Worm (Caenorhabditis elegans) whole organism, late embryonic: ENCODE data around the gene nep-21.

Experiments used
- Y22D7AL.16 ChIP-seq: sonication (generic microtip); optimal IDR thresholded peaks from 2 replicates; lab custom pipeline; 2016; ENCODE audit warnings: missing genetic modification characterization, missing compliant biosample characterization
- ama-1 ChIP-seq: fragments of 150-350 bp; optimal IDR thresholded peaks from 2 replicates; lab custom pipeline; 2014
- ceh-18 ChIP-seq: sonication (generic microtip); optimal IDR thresholded peaks from 2 replicates; lab custom pipeline; 2016; ENCODE audit warnings: missing genetic modification characterization, missing compliant biosample characterization
- ceh-22 ChIP-seq: sonication (generic microtip); optimal IDR thresholded peaks from 2 replicates; lab custom pipeline; 2017; ENCODE audit warnings: missing biosample characterization, missing genetic modification characterization
- ceh-24 ChIP-seq: sonication (generic microtip); optimal IDR thresholded peaks from 2 replicates; lab custom pipeline; 2016; ENCODE audit warnings: mild to moderate bottlenecking, missing genetic modification characterization, missing compliant biosample characterization
- ceh-34 ChIP-seq: sonication (generic microtip); optimal IDR thresholded peaks from 2 replicates; lab custom pipeline; 2016; ENCODE audit warnings: mild to moderate bottlenecking, missing genetic modification characterization, missing compliant biosample characterization
- ceh-45 ChIP-seq: fragments of 200-800 bp; sonication (Bioruptor generic); IDR thresholded peaks from 2 replicates; pipeline ENCODE4 v1.3.6; 2022; ENCODE audit warnings: missing genetic modification reagents, missing genetic modification characterization, missing compliant biosample characterization
- ceh-6 ChIP-seq: fragments of 200-800 bp; sonication (Bioruptor generic); optimal IDR thresholded peaks from 2 replicates; lab custom pipeline; 2018; ENCODE audit warnings: mild to moderate bottlenecking, missing genetic modification characterization, missing compliant biosample characterization
- elt-2 ChIP-seq: sonication (generic microtip); optimal IDR thresholded peaks from 2 replicates; lab custom pipeline; 2016; ENCODE audit warnings: missing genetic modification reagents, missing genetic modification characterization, missing compliant biosample characterization
- ets-4 ChIP-seq: sonication (generic microtip); optimal IDR thresholded peaks from 2 replicates; lab custom pipeline; 2016; ENCODE audit warnings: missing genetic modification characterization, missing compliant biosample characterization
- eyg-1 ChIP-seq: sonication (generic microtip); optimal IDR thresholded peaks from 2 replicates; lab custom pipeline; 2016; ENCODE audit warnings: missing genotype, missing genetic modification characterization, missing compliant biosample characterization
- odd-2 ChIP-seq: sonication (generic microtip); optimal IDR thresholded peaks from 2 replicates; lab custom pipeline; 2017; ENCODE audit warnings: antibody characterized with exemption, mild to moderate bottlenecking, missing genetic modification characterization, missing compliant biosample characterization
- pha-4 ChIP-seq: fragments of 150-350 bp; optimal IDR thresholded peaks from 2 replicates; lab custom pipeline; 2018; ENCODE audit warnings: missing biosample characterization, missing genetic modification reagents, missing genetic modification characterization
- tbx-2 ChIP-seq: sonication (generic microtip); optimal IDR thresholded peaks from 2 replicates; lab custom pipeline; 2016; ENCODE audit warnings: missing genetic modification characterization, missing compliant biosample characterization

ce11 chrV:14248025-14248424, 21.8 kb upstream of the nep-21 start, which contains the start of gene K02E11.4:
- TF ChIP-seq Y22D7AL.16 (tag; lab: Kevin White, UChicago) (no peak), ceh-22 (tag; lab: Kevin White, UChicago) (no peak), elt-2 (tag; lab: Kevin White, UChicago) (no peak), ets-4 (tag; lab: Kevin White, UChicago) (no peak), ceh-24 (tag; lab: Kevin White, UChicago) (no peak), ceh-6 (no peak), tbx-2 (tag; lab: Kevin White, UChicago) (no peak), ceh-34 (tag; lab: Kevin White, UChicago) (no peak), pha-4 (tag; lab: Kevin White, UChicago) (no peak), ceh-45 (GFP tag; lab: Robert Waterston, UW) (no peak), eyg-1 (tag; lab: Kevin White, UChicago) (no peak), ceh-18 (tag; lab: Kevin White, UChicago) (no peak), odd-2 (tag; lab: Kevin White, UChicago) (no peak), ama-1 (lab: Kevin White, UChicago) (no peak)
